Fruit fly (Drosophila melanogaster): ENCODE results near the gene ash1.

DNA sequence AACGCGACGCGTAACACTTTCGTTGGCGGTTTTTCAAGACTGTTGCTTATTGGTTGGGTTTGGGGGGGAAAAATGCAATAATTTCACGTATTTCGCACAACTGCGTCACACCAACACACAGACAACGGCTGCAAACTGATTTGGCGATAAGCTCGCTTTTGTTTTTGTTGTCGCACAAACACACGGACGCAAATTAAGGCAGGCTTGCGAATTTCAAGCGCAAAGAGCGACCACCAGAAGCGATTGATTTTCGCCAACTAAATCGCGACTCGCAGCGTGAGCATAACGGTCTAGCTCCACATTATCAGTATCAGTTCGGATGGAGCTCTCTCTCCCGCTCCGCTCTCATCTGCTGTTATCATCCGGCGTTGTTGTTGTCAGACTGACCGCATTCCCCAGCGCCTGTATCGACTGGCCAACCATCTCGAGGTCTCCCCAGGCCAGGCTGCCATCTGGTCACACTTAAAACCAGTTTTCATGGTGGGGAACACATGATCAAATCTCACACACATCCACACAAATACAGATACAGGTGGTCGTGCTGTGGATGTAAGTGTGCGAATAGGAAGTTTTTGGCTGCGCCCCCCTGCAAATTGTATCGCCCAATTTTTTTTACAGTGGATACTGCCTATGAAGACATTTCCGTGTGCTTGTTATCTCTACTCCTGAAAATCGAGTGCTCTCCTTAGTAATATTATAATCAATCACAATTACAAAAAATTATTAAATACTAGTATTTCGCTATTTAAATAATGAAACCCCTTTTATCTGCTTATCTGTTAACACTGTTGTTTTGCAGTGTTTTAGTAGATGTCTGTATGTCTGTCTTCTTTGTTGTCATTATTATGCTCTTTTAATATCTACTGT lies 34.4 kb upstream of the ash1 start:
- TF ChIP-seq h (optimal IDR thresholded peaks at IDR 0.05) (no peak), ttk (optimal IDR thresholded peaks at IDR 0.05) (no peak)
